Fruit fly (Drosophila melanogaster): ENCODE measurements around the gene CG8004.

Gene CG8004

DNA sequence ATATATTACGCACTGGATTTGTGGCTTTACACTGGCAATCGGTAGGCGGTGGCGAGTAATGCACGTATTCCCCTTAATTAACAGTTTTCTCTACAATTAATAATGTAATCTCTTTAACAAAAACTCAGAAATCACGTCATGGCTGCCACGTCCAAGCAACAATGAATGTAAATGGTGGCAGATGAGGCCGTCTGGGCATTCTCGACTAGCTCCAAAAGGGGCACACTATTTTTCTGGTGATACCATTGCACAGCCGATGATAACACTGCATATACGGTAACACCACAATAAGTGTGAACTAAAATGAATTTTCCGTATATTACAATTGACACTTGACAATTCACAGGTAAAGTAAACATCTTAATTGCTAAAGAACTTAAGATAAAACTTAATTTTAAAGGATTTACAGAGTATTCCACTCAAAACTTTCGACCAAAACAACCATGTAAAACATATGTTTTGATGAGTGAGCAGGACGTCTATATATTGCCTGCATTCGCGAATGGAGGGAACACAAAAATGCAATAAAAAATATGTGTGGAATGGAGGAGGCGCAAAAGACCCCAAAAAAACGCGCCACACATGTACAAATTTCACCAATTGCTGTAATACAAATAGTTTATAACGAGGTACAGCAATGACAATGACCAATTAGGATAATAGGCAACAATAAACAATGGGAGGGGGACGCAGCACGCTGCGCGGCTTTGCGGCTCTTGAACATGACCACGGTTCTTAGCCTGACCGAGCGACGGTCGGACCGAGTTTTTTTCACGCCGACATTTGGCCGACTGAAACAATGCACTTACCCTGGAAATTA is 18.9 kb downstream of the CG8004 start (continued):
- no peak for TF ChIP-seq sr (GFP tag; IDR thresholded peaks at IDR 0.05)
- peak; percentile 88 for TF ChIP-seq pzg (GFP tag; optimal IDR thresholded peaks at IDR 0.05)
- TF ChIP-seq CG9932 (GFP tag; IDR thresholded peaks at IDR 0.05), result peak; percentile 39
- no peak for TF ChIP-seq CG5245 (GFP tag; optimal IDR thresholded peaks at IDR 0.05)
- TF ChIP-seq NC2β (GFP tag; optimal IDR thresholded peaks at IDR 0.05), result peak; percentile 30
- TF ChIP-seq CG1233 (GFP tag; optimal IDR thresholded peaks at IDR 0.05), result peak; percentile 26
- TF ChIP-seq CG13775 (GFP tag; optimal IDR thresholded peaks at IDR 0.05), result no peak
- TF ChIP-seq CG10431 (GFP tag; optimal IDR thresholded peaks at IDR 0.05), result no peak
- peak; percentile 65 for TF ChIP-seq Lhr (GFP tag; optimal IDR thresholded peaks at IDR 0.05)
- 0 out of 3 replicates have a peak, but pooled peaks have one; percentile 16 for TF ChIP-seq zfh1 (GFP tag; IDR thresholded peaks at IDR 0.05)
- no peak for TF ChIP-seq CG10209 (GFP tag; optimal IDR thresholded peaks at IDR 0.05)
- peak; percentile 66 for TF ChIP-seq CG4617 (GFP tag; optimal IDR thresholded peaks at IDR 0.05; ENCODE audit: borderline replicate concordance)
- TF ChIP-seq Sin3A (optimal IDR thresholded peaks at IDR 0.05), result peak; percentile 28
- TF ChIP-seq HHEX (GFP tag; optimal IDR thresholded peaks at IDR 0.05), result peak; percentile 35
- peak; percentile 38; the same call in 1 of the 3 replicates for TF ChIP-seq row (GFP tag; IDR thresholded peaks at IDR 0.05)
- TF ChIP-seq CG13894 (tag; optimal IDR thresholded peaks at IDR 0.05), result no peak
- TF ChIP-seq CG9797 (GFP tag; optimal IDR thresholded peaks at IDR 0.05), result peak; percentile 94
- peak; percentile 63 for TF ChIP-seq CG15514 (GFP tag; optimal IDR thresholded peaks at IDR 0.05)
- peak; percentile 42 for TF ChIP-seq MBD-R2 (GFP tag; IDR thresholded peaks at IDR 0.05)
- peak; percentile 9; the same call in 1 of the 3 replicates for TF ChIP-seq CG2199 (GFP tag; IDR thresholded peaks at IDR 0.05)
- TF ChIP-seq CG17186 (GFP tag; optimal IDR thresholded peaks at IDR 0.05), result peak; percentile 11
- TF ChIP-seq CG33213 (GFP tag; optimal IDR thresholded peaks at IDR 0.05), result peak; percentile 51
- peak; percentile 77 for TF ChIP-seq YL-1 (GFP tag; optimal IDR thresholded peaks at IDR 0.05)
- peak; percentile 9 for TF ChIP-seq CTCF (GFP tag; optimal IDR thresholded peaks at IDR 0.05)
- TF ChIP-seq Elba2 (GFP tag; optimal IDR thresholded peaks at IDR 0.05), result peak; percentile 55
- peak; percentile 65 for TF ChIP-seq CG14710 (tag; optimal IDR thresholded peaks at IDR 0.05)
- peak in 1 of 2 experiments; percentile 25 for TF ChIP-seq Hr51 (GFP tag; optimal IDR thresholded peaks at IDR 0.05)
- TF ChIP-seq CG17829 (tag; optimal IDR thresholded peaks at IDR 0.05), result peak; percentile 34
- peak; percentile 44 for TF ChIP-seq CG34376 (GFP tag; optimal IDR thresholded peaks at IDR 0.05)
- peak; percentile 38; the same call in 1 of the 3 replicates for TF ChIP-seq Opbp (GFP tag; IDR thresholded peaks at IDR 0.05; ENCODE audit: partially characterized antibody)
- TF ChIP-seq Spps (tag; optimal IDR thresholded peaks at IDR 0.05), result no peak
- peak; percentile 64 for TF ChIP-seq Ets97D (GFP tag; optimal IDR thresholded peaks at IDR 0.05)
- TF ChIP-seq crc (GFP tag; optimal IDR thresholded peaks at IDR 0.05), result no peak
- TF ChIP-seq CG12155 (GFP tag; optimal IDR thresholded peaks at IDR 0.05), result no peak
- peak in 1 of 2 experiments; percentile 23 for TF ChIP-seq Eip74EF (GFP tag; optimal IDR thresholded peaks at IDR 0.05)
- TF ChIP-seq zen (tag; optimal IDR thresholded peaks at IDR 0.05), result peak; percentile 25
- TF ChIP-seq ase (GFP tag; IDR thresholded peaks at IDR 0.05), result no peak
- peak; percentile 92 for TF ChIP-seq gfzf (GFP tag; optimal IDR thresholded peaks at IDR 0.05)
- TF ChIP-seq Dip3 (GFP tag; optimal IDR thresholded peaks at IDR 0.05), result no peak
- peak; percentile 14 for TF ChIP-seq sd (tag; optimal IDR thresholded peaks at IDR 0.05)
- TF ChIP-seq CG10274 (GFP tag; optimal IDR thresholded peaks at IDR 0.05), result no peak
- 0 out of 3 replicates have a peak, but pooled peaks have one; percentile 6 for TF ChIP-seq CG16813 (GFP tag; IDR thresholded peaks at IDR 0.05; ENCODE audit: partially characterized antibody)
- peak; percentile 52 for TF ChIP-seq trem (tag; optimal IDR thresholded peaks at IDR 0.05)
- TF ChIP-seq CG3281 (GFP tag; optimal IDR thresholded peaks at IDR 0.05), result peak; percentile 84
